Worm (Caenorhabditis elegans) whole organism, L1 larva: ENCODE results near the gene Y50D7A.1.
A peak's percentile ranks its signal among the peaks of the same experiment; 100 is the strongest.
"Not testable (repeated sequence)": the region's sequence is repeated elsewhere in the genome, so short reads cannot be mapped to it uniquely, and the experiment has no call there.

Source experiments
- C04F5.9 ChIP-seq: sonication (generic microtip); optimal IDR thresholded peaks from 2 replicates; lab custom pipeline; 2016; ENCODE audit warnings: missing genetic modification characterization, missing compliant biosample characterization
- C16A3.4 ChIP-seq: fragments of 150-350 bp; optimal IDR thresholded peaks from 2 replicates; lab custom pipeline; 2014; ENCODE audit warnings: missing biosample characterization, missing genetic modification characterization
- C34B4.2 ChIP-seq: sonication (generic microtip); optimal IDR thresholded peaks from 2 replicates; lab custom pipeline; 2017; ENCODE audit warnings: mild to moderate bottlenecking, missing genetic modification characterization, missing compliant biosample characterization
- F16B12.6 ChIP-seq: fragments of 150-350 bp; optimal IDR thresholded peaks from 2 replicates; lab custom pipeline; 2014; ENCODE audit warnings: missing biosample characterization, missing genetic modification characterization
- Y116A8C.19 ChIP-seq: sonication (generic microtip); optimal IDR thresholded peaks from 2 replicates; lab custom pipeline; 2016; ENCODE audit warnings: missing compliant biosample characterization, missing genetic modification characterization, borderline replicate concordance
- alr-1 ChIP-seq: fragments of 200-800 bp; sonication (Bioruptor generic); optimal IDR thresholded peaks from 2 replicates; lab custom pipeline; 2018; ENCODE audit warnings: borderline replicate concordance, mild to moderate bottlenecking, missing genetic modification characterization, missing compliant biosample characterization
- ceh-63 ChIP-seq: fragments of 200-800 bp; sonication (Bioruptor generic); optimal IDR thresholded peaks from 2 replicates; lab custom pipeline; 2018; ENCODE audit warnings: mild to moderate bottlenecking, missing genetic modification characterization, missing compliant biosample characterization
- ceh-82 ChIP-seq, 3 experiments: fragments of 150-350 bp in 1 of 3; sonication (generic microtip) in 2 of 3; optimal IDR thresholded peaks; 2 replicates each; lab custom pipeline; 2014 to 2017; ENCODE audit warnings: missing biosample characterization in 3 of 3, missing genetic modification characterization in 3 of 3
- dpl-1 ChIP-seq, 3 experiments: fragments of 150-350 bp in 2 of 3; sonication (generic microtip) in 1 of 3; optimal IDR thresholded peaks; 2 replicates each; lab custom pipeline; 2014 to 2017; ENCODE audit warnings: missing biosample characterization in 3 of 3, missing genetic modification characterization in 3 of 3, missing genetic modification reagents in 3 of 3
- dsc-1 ChIP-seq: sonication (generic microtip); optimal IDR thresholded peaks from 2 replicates; lab custom pipeline; 2016; ENCODE audit warnings: mild to moderate bottlenecking, missing genetic modification characterization, missing compliant biosample characterization
- efl-1 ChIP-seq, 4 experiments: fragments of 150-350 bp; optimal IDR thresholded peaks in 3 of 4; peaks in 1 of 4; 1 replicate in 1 of 4; 2 replicates in 3 of 4; lab custom pipeline; 2014; ENCODE audit warnings: missing biosample characterization in 2 of 4, missing genetic modification characterization in 2 of 4, missing genetic modification reagents in 2 of 4
- elt-2 ChIP-seq: sonication (generic microtip); optimal IDR thresholded peaks from 2 replicates; lab custom pipeline; 2016; ENCODE audit warnings: missing genetic modification characterization, mild to moderate bottlenecking, inconsistent platforms, missing compliant biosample characterization, missing genetic modification reagents
- fkh-10 ChIP-seq: sonication (generic microtip); optimal IDR thresholded peaks from 2 replicates; lab custom pipeline; 2017; ENCODE audit warnings: missing biosample characterization, missing genetic modification reagents, missing genetic modification characterization
- fkh-4 ChIP-seq: sonication (generic microtip); optimal IDR thresholded peaks from 2 replicates; lab custom pipeline; 2016; ENCODE audit warnings: missing compliant biosample characterization, missing genetic modification characterization, borderline replicate concordance
- fkh-8 ChIP-seq: sonication (generic microtip); optimal IDR thresholded peaks from 2 replicates; lab custom pipeline; 2016; ENCODE audit warnings: mild to moderate bottlenecking, missing genetic modification characterization, missing compliant biosample characterization
- hlh-17 ChIP-seq: fragments of 200-800 bp; sonication (Bioruptor generic); optimal IDR thresholded peaks from 2 replicates; lab custom pipeline; 2018; ENCODE audit warnings: missing genetic modification characterization, mild to moderate bottlenecking, missing compliant biosample characterization, moderate library complexity, borderline replicate concordance
- hlh-4 ChIP-seq: sonication (generic microtip); optimal IDR thresholded peaks from 2 replicates; lab custom pipeline; 2016; ENCODE audit warnings: mild to moderate bottlenecking, missing genetic modification characterization, missing compliant biosample characterization
- isw-1 ChIP-seq: fragments of 200-800 bp; sonication (Bioruptor generic); IDR thresholded peaks from 2 replicates; pipeline ENCODE4 v1.3.6; 2022; ENCODE audit warnings: missing genetic modification characterization, missing compliant biosample characterization
- lin-13 ChIP-seq: fragments of 150-350 bp; optimal IDR thresholded peaks from 2 replicates; lab custom pipeline; 2014; ENCODE audit warnings: missing biosample characterization, missing genetic modification reagents, missing genetic modification characterization
- lin-15B ChIP-seq: fragments of 150-350 bp; sonication (generic microtip); optimal IDR thresholded peaks from 3 replicates; lab custom pipeline; 2014; ENCODE audit warnings: missing biosample characterization, missing genetic modification characterization
- lsy-2 ChIP-seq, 2 experiments: fragments of 150-350 bp; optimal IDR thresholded peaks; 2 replicates each; lab custom pipeline; 2014; ENCODE audit warnings: missing biosample characterization in 2 of 2, missing genetic modification characterization in 2 of 2
- mdl-1 ChIP-seq, 2 experiments: fragments of 150-350 bp; optimal IDR thresholded peaks; 2 replicates each; lab custom pipeline; 2014 to 2017; ENCODE audit warnings: missing biosample characterization in 2 of 2, missing genetic modification characterization in 2 of 2, inconsistent platforms in 1 of 2
- nhr-11 ChIP-seq: fragments of 150-350 bp; optimal IDR thresholded peaks from 2 replicates; lab custom pipeline; 2014; ENCODE audit warnings: missing biosample characterization, missing genetic modification characterization
- nhr-12 ChIP-seq: sonication (generic microtip); optimal IDR thresholded peaks from 2 replicates; lab custom pipeline; 2017; ENCODE audit warnings: missing biosample characterization, missing genetic modification characterization
- nhr-20 ChIP-seq: sonication (generic microtip); optimal IDR thresholded peaks from 2 replicates; lab custom pipeline; 2016; ENCODE audit warnings: mild to moderate bottlenecking, missing genetic modification characterization, missing compliant biosample characterization
- nhr-237 ChIP-seq: fragments of 150-350 bp; optimal IDR thresholded peaks from 2 replicates; lab custom pipeline; 2014; ENCODE audit warnings: missing biosample characterization, missing genetic modification characterization
- nhr-28 ChIP-seq: fragments of 150-350 bp; optimal IDR thresholded peaks from 2 replicates; lab custom pipeline; 2014; ENCODE audit warnings: missing biosample characterization, missing genetic modification characterization
- nhr-47 ChIP-seq: sonication (generic microtip); optimal IDR thresholded peaks from 2 replicates; lab custom pipeline; 2016; ENCODE audit warnings: mild to moderate bottlenecking, missing genetic modification characterization, moderate library complexity, missing compliant biosample characterization
- nhr-77 ChIP-seq: fragments of 150-350 bp; optimal IDR thresholded peaks from 2 replicates; lab custom pipeline; 2014; ENCODE audit warnings: missing biosample characterization, missing genetic modification characterization
- nhr-85 ChIP-seq: sonication (generic microtip); peaks from one replicate; lab custom pipeline; 2016; ENCODE audit warnings: missing genetic modification characterization, inconsistent platforms, missing compliant biosample characterization
- nhr-90 ChIP-seq: sonication (generic microtip); optimal IDR thresholded peaks from 2 replicates; lab custom pipeline; 2016; ENCODE audit warnings: mild to moderate bottlenecking, missing genetic modification characterization, missing compliant biosample characterization; ENCODE audit not compliant: poor library complexity
- pqm-1 ChIP-seq: sonication (generic microtip); optimal IDR thresholded peaks from 3 replicates; lab custom pipeline; 2017; ENCODE audit warnings: missing biosample characterization, missing genetic modification characterization
- snu-23 ChIP-seq: sonication (generic microtip); optimal IDR thresholded peaks from 2 replicates; lab custom pipeline; 2016; ENCODE audit warnings: missing genetic modification characterization, missing compliant biosample characterization
- sptf-1 ChIP-seq: fragments of 150-350 bp; optimal IDR thresholded peaks from 2 replicates; lab custom pipeline; 2014; ENCODE audit warnings: missing biosample characterization, missing genetic modification characterization
- sup-37 ChIP-seq: fragments of 200-800 bp; sonication (Bioruptor generic); optimal IDR thresholded peaks from 2 replicates; lab custom pipeline; 2018; ENCODE audit warnings: mild to moderate bottlenecking, missing genetic modification characterization, missing compliant biosample characterization
- zag-1 ChIP-seq: fragments of 150-350 bp; optimal IDR thresholded peaks from 2 replicates; lab custom pipeline; 2014; ENCODE audit warnings: missing biosample characterization, missing genetic modification characterization
- zip-4 ChIP-seq: fragments of 200-800 bp; sonication (Bioruptor generic); optimal IDR thresholded peaks from 2 replicates; lab custom pipeline; 2018; ENCODE audit warnings: mild to moderate bottlenecking, missing genetic modification characterization, moderate library complexity, missing compliant biosample characterization
- ztf-11 ChIP-seq, 2 experiments: sonication (generic microtip); optimal IDR thresholded peaks; 2 replicates each; lab custom pipeline; 2016 to 2017; ENCODE audit warnings: missing genetic modification characterization in 2 of 2, missing biosample characterization in 1 of 2, missing compliant biosample characterization in 1 of 2

Gene Y50D7A.1

DNA sequence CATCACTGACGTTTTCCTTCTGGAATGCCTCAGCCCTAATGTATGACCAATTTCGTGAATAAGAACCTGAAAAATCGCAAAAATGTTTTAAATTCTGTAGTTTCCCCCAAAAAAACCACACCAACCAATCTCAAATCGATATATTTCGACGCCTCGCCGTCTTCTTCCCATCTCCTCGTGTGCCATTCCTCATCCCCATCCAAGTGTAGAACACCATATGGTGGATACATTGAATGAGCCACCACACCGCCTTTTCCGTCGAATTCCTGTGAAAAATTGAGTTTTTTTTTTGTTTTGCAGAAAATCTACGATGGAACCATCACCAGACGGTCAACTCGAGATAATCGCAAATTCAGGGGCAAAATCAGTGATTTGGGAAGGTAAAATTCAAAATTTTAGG is at the start of gene Y50D7A.1:
Y50D7A.1 (plus strand) TSS at position 301 of the 400 bp plus-strand sequence.
- TF ChIP-seq snu-23 (GFP tag; lab: Kevin White, UChicago), result no peak

DNA sequence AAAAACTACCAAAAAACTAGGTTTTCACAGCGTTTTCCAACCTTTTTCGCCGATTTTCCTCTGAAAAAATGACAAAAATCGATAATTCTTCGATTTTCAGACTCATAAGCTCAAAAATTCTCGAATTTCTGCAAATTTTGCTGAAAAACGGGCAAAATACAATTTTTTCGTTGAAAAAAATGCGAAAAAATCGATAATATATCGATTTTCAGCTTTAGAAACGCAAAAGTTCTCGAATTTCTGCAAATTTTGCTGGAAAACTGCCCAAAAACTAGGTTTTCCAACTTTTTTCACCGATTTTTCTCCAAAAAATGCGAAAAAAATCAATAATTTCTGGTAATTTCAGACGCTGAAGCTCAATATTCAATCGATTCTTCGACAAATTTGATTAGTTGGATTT is 41.0 kb upstream of the Y50D7A.1 start:
- TF ChIP-seq Y116A8C.19 (tag; lab: Kevin White, UChicago), result no peak
- no peak for TF ChIP-seq zip-4
- TF ChIP-seq sup-37 (GFP tag; lab: Kevin White, UChicago), result no peak
- TF ChIP-seq hlh-4, result no peak
- TF ChIP-seq mdl-1 (tag; optimal IDR thresholded peaks at IDR 0.05; lab: Kevin White, UChicago), result no peak
- TF ChIP-seq elt-2 (tag; lab: Kevin White, UChicago), result no peak
- TF ChIP-seq lin-15B, result no peak
- no peak for TF ChIP-seq F16B12.6 (tag; lab: Kevin White, UChicago)
- TF ChIP-seq nhr-85 (tag; lab: Kevin White, UChicago), result no peak
- TF ChIP-seq zag-1 (tag; lab: Kevin White, UChicago), result no peak
- TF ChIP-seq nhr-11 (tag; lab: Kevin White, UChicago), result no peak
- TF ChIP-seq nhr-47 (tag; lab: Kevin White, UChicago), result no peak
- no peak for TF ChIP-seq efl-1 (optimal IDR thresholded peaks at IDR 0.05; lab: Kevin White, UChicago)
- TF ChIP-seq efl-1 (GFP tag; optimal IDR thresholded peaks at IDR 0.05 in 1 of 2; lab: Kevin White, UChicago), result no peak
- TF ChIP-seq dsc-1, result no peak
- TF ChIP-seq ztf-11 (tag; optimal IDR thresholded peaks at IDR 0.05; lab: Kevin White, UChicago), result no peak
- no peak for TF ChIP-seq fkh-8 (tag; lab: Kevin White, UChicago)
- TF ChIP-seq dpl-1 (GFP tag; optimal IDR thresholded peaks at IDR 0.05; lab: Kevin White, UChicago), result no peak
- TF ChIP-seq fkh-10 (GFP tag; lab: Kevin White, UChicago), result no peak

DNA sequence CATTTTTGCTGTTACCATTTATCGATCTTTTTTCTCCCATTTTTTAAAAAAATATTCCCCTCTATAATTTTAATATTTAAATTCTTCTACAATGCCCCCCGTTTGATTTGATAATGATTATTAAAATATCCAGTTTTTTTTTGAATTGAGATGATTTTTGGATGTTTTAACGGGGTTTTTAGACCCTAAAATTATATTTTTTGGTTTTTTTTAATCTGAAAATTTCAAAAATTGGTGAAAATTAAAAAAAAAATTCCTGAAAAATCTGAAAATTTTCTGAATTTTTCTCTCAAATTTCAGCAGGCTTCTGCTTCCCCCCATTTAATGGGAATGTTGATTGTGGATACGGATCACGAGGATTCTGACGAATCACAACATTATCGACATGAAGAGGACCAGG is 38.2 kb upstream of the Y50D7A.1 start, which contains the start of gene Y50D7A.3:
Y50D7A.3 (plus strand) TSS at position 301 of the 400 bp plus-strand sequence.
- no peak for TF ChIP-seq F16B12.6 (tag; lab: Kevin White, UChicago)

DNA sequence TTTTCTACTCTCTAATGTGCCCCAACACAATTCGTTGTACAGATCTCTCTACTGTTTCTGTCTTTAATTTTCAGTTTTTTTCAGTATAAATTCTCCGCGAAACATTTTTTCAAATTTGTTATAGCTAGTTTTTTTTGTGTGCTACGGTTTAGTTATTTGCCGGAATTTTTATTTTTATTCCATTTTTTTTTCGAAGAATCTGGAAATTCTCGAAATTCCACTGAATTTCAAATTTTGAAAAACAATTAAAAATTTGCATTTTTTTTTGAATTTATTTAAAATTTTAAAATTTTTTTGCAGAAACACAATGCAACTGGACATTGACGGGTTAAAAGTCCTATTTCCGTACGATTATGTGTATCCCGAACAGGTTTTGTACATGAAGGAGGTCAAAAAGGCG is 27.6 kb upstream of the Y50D7A.1 start, which contains the start of gene xpd-1:
xpd-1 (plus strand) TSS at position 301 of the 400 bp plus-strand sequence.
- TF ChIP-seq nhr-90 (no peak), lin-13 (GFP tag; lab: Kevin White, UChicago) (no peak), zip-4 (no peak), hlh-17 (GFP tag; lab: Kevin White, UChicago) (no peak), mdl-1 (tag; optimal IDR thresholded peaks at IDR 0.05; lab: Kevin White, UChicago) (no peak), sptf-1 (tag; lab: Kevin White, UChicago) (no peak), nhr-85 (tag; lab: Kevin White, UChicago) (no peak), nhr-77 (tag; lab: Kevin White, UChicago) (no peak), nhr-12 (no peak), nhr-11 (tag; lab: Kevin White, UChicago) (no peak), nhr-28 (tag; lab: Kevin White, UChicago) (no peak), C16A3.4 (no peak), dsc-1 (no peak), isw-1 (no peak), ceh-63 (GFP tag; lab: Kevin White, UChicago) (no peak)

DNA sequence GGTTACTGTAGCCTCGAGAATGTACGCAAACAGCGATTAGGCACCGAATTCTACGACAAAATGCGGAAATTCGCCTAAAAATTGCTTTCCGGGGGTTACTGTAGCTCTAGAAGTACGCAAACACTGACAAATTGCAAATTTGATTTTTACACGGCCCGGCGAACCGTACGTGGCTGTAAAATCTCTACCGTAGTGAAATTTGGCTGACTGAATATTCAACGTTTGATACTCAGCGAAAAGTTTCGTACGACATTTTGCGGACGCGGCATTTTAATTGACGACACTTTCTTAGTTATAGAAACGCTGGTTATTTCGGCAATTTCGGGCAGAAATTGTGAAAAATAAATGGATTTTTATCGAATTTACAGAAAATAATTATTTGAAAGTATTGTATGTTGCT is 22.9 kb upstream of the Y50D7A.1 start:
- TF ChIP-seq lsy-2 (tag; optimal IDR thresholded peaks at IDR 0.05; lab: Kevin White, UChicago), result peak in 1 of 2 experiments; percentile 33
- TF ChIP-seq efl-1 (optimal IDR thresholded peaks at IDR 0.05; lab: Kevin White, UChicago), result not testable (repeated sequence)
- TF ChIP-seq efl-1 (GFP tag; optimal IDR thresholded peaks at IDR 0.05 in 1 of 2; lab: Kevin White, UChicago), result peak in 1 of 2 experiments; percentile 89

DNA sequence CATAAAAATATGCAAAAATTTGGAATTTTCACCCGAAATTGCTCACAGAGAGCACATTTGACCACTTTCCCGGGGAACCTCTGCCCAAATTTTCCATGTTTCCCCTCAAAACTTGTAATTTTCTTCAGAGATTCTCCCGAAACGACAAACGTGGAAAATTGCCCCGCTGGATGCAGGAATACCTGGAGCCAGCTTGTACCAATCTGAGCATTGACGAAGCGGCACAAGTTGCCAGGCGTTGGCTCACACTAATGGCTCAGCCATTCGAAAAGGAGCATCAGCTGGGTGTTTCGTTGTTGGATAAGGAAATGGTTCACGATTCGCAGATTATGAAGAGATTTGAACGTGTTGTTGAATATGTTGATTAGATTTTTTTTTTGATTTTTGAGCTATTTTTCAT is 9.9 kb upstream of the Y50D7A.1 start:
- no peak for TF ChIP-seq pqm-1
- no peak for TF ChIP-seq C34B4.2 (tag; lab: Kevin White, UChicago)
- no peak for TF ChIP-seq nhr-20 (tag; lab: Kevin White, UChicago)
- TF ChIP-seq C04F5.9 (tag; lab: Kevin White, UChicago), result no peak
- no peak for TF ChIP-seq isw-1
- TF ChIP-seq mdl-1 (tag; optimal IDR thresholded peaks at IDR 0.05; lab: Kevin White, UChicago), result no peak
- TF ChIP-seq F16B12.6 (tag; lab: Kevin White, UChicago), result no peak
- TF ChIP-seq sptf-1 (tag; lab: Kevin White, UChicago), result no peak
- no peak for TF ChIP-seq alr-1 (tag; lab: Kevin White, UChicago)
- no peak for TF ChIP-seq elt-2 (tag; lab: Kevin White, UChicago)
- TF ChIP-seq fkh-4 (tag; lab: Kevin White, UChicago), result no peak
- TF ChIP-seq nhr-237 (tag; lab: Kevin White, UChicago), result no peak
- no peak for TF ChIP-seq ceh-82 (tag; optimal IDR thresholded peaks at IDR 0.05; lab: Kevin White, UChicago)
- no peak for TF ChIP-seq C16A3.4
